Worm (Caenorhabditis elegans): ENCODE results near the gene tpp-2.

The tpp-2 gene

DNA sequence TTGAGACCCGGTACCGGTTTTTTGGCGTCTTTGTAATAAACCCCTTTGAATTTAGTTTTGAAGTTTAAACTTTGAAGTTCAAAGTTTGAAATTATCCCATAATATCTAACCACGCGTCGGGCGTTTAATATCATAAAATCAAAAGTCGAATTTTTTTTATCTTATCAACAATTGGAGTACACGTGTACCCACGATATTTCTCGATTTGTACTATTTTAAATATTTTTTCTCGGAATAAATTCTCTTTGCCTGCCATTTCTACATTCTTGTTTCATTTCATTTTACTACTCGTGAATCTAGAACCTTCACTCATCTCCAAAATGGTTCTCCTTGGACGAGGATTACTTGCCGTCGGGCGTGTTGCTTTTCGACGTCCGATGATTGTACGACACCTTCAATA is 47.3 kb downstream of the tpp-2 start, which contains the start of gene gldc-1:
Gene gldc-1, plus strand, starts transcription at position 301 of the 400 bp plus-strand sequence.
- TF ChIP-seq tbx-11 (GFP tag; IDR thresholded peaks at IDR 0.05) (no peak), F13C5.2 (tag; optimal IDR thresholded peaks at IDR 0.05) (no peak), tbx-37 (GFP tag; conservative IDR thresholded peaks at IDR 0.05) (no peak), ets-7 (tag; optimal IDR thresholded peaks at IDR 0.05) (no peak), scrt-1 (GFP tag; IDR thresholded peaks at IDR 0.05) (no peak), aly-1 (tag; optimal IDR thresholded peaks at IDR 0.05) (no peak), B0310.2 (tag; optimal IDR thresholded peaks at IDR 0.05) (no peak), tra-4 (tag; optimal IDR thresholded peaks at IDR 0.05) (no peak), flt-1 (GFP tag; IDR thresholded peaks at IDR 0.05) (no peak)

DNA sequence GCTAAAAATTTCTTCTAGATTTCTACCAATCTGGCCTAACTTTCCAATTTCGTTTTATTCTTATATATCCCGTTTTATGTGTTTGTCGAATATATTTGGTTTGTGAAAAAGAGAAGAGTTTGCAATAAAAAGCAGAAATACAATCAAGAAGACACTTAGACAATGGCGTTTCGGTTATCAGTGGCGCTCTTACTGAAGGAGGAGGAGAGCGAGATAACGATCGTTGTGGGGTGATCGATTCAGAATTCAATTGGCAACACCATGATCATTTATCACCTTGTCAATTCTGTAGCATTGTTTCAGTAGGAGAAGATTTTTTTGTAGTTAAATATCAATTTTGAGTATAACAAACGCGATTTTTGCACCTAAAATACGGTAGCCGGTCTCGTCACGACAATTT is 47.9 kb downstream of the tpp-2 start:
- TF ChIP-seq ets-7 (tag; optimal IDR thresholded peaks at IDR 0.05) (no peak), sea-1 (GFP tag; conservative IDR thresholded peaks at IDR 0.05) (no peak), ceh-36 (tag; optimal IDR thresholded peaks at IDR 0.05) (no peak), tbx-37 (GFP tag; conservative IDR thresholded peaks at IDR 0.05) (no peak), hmg-4 (GFP tag; optimal IDR thresholded peaks at IDR 0.05) (no peak), tbx-11 (GFP tag; IDR thresholded peaks at IDR 0.05) (no peak), hnd-1 (tag; optimal IDR thresholded peaks at IDR 0.05) (no peak), pes-1 (GFP tag; IDR thresholded peaks at IDR 0.05) (no peak), scrt-1 (GFP tag; IDR thresholded peaks at IDR 0.05) (no peak), tra-4 (tag; optimal IDR thresholded peaks at IDR 0.05) (no peak), B0310.2 (tag; optimal IDR thresholded peaks at IDR 0.05) (no peak), hmbx-1 (tag; optimal IDR thresholded peaks at IDR 0.05) (no peak)

DNA sequence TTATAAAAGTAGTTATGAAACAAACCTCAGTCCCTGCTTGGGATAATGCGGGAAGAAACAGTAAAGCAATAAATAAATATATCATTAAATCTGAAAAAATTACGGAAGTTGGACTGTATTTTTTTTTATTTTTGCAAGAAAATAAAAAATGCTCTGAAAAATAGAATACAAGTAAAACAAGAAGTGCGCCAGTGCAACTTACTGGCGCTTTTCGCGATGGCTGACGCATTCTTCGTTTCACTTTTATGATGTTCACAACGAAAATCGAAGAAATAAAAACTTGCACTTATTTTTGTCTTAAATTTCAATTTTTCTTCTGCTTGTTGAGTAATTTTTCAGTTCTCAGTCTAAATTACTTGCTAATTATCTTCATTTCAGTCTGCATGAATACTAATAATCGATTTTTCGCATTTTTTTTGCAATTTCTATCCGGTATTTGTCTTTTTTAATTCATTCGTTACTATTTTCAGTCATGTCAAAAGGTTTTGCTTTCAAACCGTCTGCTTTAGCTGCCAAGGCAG is 49.7 kb downstream of the tpp-2 start, which contains the start of the genes R12C12.6 and ran-5:
Gene R12C12.6, minus strand, starts transcription at position 229 of the 521 bp plus-strand sequence.
Gene ran-5, plus strand, starts transcription at position 471 of the 521 bp plus-strand sequence.
- TF ChIP-seq B0310.2 (tag; optimal IDR thresholded peaks at IDR 0.05), result no peak
- TF ChIP-seq ets-7 (tag; optimal IDR thresholded peaks at IDR 0.05), result no peak
- TF ChIP-seq pes-1 (GFP tag; IDR thresholded peaks at IDR 0.05), result no peak; the same call in 1 of the 2 replicates
- no peak for TF ChIP-seq hmbx-1 (tag; optimal IDR thresholded peaks at IDR 0.05)
- TF ChIP-seq aly-1 (tag; optimal IDR thresholded peaks at IDR 0.05), result no peak
- TF ChIP-seq scrt-1 (GFP tag; IDR thresholded peaks at IDR 0.05), result no peak
- no peak for TF ChIP-seq sea-1 (GFP tag; conservative IDR thresholded peaks at IDR 0.05)
- no peak for TF ChIP-seq hnd-1 (tag; optimal IDR thresholded peaks at IDR 0.05)
- peak; percentile 71 for TF ChIP-seq F13C5.2 (tag; optimal IDR thresholded peaks at IDR 0.05)
- peak; percentile 55 for TF ChIP-seq ceh-36 (tag; optimal IDR thresholded peaks at IDR 0.05)
- TF ChIP-seq ceh-13 (GFP tag; optimal IDR thresholded peaks at IDR 0.05), result no peak
- TF ChIP-seq ama-1 (optimal IDR thresholded peaks at IDR 0.05), result no peak
- no peak for TF ChIP-seq hmg-4 (GFP tag; optimal IDR thresholded peaks at IDR 0.05)
- no peak for TF ChIP-seq tra-4 (tag; optimal IDR thresholded peaks at IDR 0.05)
- no peak for TF ChIP-seq tbx-11 (GFP tag; IDR thresholded peaks at IDR 0.05)
- TF ChIP-seq tbx-37 (GFP tag; conservative IDR thresholded peaks at IDR 0.05), result 0 out of 2 replicates have a peak, but pooled peaks have one; percentile 13
- TF ChIP-seq flt-1 (GFP tag; IDR thresholded peaks at IDR 0.05), result peak; percentile 70

DNA sequence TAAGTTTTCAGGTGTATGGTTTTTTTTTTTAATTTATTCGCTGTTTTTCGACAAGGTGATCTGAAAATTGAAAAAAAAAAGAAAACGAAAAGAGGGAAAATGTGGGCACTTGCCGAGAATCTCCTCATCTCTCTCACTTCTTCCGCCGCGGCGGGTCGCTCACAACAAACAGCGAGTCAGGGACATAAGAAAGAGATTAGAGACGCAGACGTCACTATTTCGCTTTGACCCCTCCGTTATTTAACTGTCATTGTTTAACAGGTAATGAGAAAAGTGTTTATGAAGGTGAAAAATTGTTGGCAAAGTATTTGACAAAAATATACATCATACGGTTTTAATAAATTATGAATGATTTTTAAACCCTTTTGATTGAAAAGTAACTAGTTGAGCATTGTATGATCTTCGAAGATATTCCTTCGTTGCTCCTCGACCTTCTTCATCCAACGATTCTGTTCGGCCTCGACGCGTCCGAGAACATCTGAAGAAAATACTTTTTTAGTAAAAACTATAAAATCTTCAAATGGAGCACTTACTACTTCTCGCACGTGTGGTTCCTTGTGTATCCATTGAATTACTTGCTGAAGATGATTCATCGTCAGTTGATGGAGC is 51.3 kb downstream of the tpp-2 start:
- TF ChIP-seq ama-1 (optimal IDR thresholded peaks at IDR 0.05) (no peak), ets-7 (tag; optimal IDR thresholded peaks at IDR 0.05) (no peak), hmg-4 (GFP tag; optimal IDR thresholded peaks at IDR 0.05) (no peak)

DNA sequence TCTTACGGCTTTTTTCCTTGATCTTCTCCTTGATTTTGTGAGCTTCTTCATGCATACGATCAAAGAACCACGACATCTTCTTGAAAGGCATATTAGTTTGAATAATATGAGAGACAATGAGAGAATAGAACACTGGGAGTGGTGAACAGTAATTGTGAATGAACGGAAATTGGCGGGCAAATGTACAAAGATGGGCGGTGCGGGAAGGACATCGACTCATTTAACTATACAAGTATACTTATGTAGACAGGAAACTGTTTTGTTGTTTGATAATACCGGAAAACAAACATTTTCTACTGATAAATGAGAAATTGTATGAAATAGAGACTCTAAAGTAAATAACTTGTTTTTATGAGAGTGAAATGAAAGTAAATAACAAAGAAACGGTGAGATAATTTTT is 52.3 kb downstream of the tpp-2 start, which contains the start of gene R12C12.5:
Gene R12C12.5, minus strand, starts transcription at position 101 of the 400 bp plus-strand sequence.
- no peak for TF ChIP-seq ceh-36 (tag; optimal IDR thresholded peaks at IDR 0.05)
- TF ChIP-seq tra-4 (tag; optimal IDR thresholded peaks at IDR 0.05), result no peak
- no peak for TF ChIP-seq ceh-13 (GFP tag; optimal IDR thresholded peaks at IDR 0.05)

DNA sequence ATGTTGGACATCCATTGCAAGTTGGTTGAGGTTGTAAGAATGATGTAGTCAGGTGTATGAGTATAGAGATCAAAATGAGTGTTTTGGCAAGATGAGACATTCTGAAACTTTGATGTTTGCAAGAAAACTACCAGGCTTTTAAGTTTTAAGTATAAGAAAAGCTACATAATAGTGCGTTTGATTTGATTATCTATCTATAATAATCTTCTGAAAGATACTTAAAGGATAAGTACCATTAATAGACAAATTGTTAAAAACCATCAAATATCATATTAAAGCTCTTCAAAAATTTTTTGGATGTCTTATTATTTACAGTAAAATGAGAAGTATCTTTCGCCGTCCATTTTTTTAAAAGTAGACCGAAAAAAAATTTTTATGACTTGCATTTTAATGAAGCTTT is 54.2 kb downstream of the tpp-2 start, which contains the start of gene R12C12.10:
Gene R12C12.10, minus strand, starts transcription at position 101 of the 400 bp plus-strand sequence.
- TF ChIP-seq scrt-1 (GFP tag; IDR thresholded peaks at IDR 0.05), result no peak
- TF ChIP-seq pes-1 (GFP tag; IDR thresholded peaks at IDR 0.05), result no peak
- no peak for TF ChIP-seq tbx-11 (GFP tag; IDR thresholded peaks at IDR 0.05)
- TF ChIP-seq hmbx-1 (tag; optimal IDR thresholded peaks at IDR 0.05), result no peak
- no peak for TF ChIP-seq B0310.2 (tag; optimal IDR thresholded peaks at IDR 0.05)
- TF ChIP-seq ama-1 (optimal IDR thresholded peaks at IDR 0.05), result no peak
- TF ChIP-seq hnd-1 (tag; optimal IDR thresholded peaks at IDR 0.05), result no peak
- TF ChIP-seq ceh-13 (GFP tag; optimal IDR thresholded peaks at IDR 0.05), result no peak

Data from whole organism, early embryonic.